Fruit fly (Drosophila melanogaster) whole organism, pupa: ENCODE results near the gene CG46467.

ENCODE experiments used
- CG10348 ChIP-seq: fragments of 200-800 bp; sonication (Bioruptor generic); IDR thresholded peaks from 2 replicates; pipeline ENCODE4 v1.3.6; 2022; ENCODE audit warnings: missing biosample characterization, missing genetic modification characterization
- CG12605 ChIP-seq: fragments of 200-800 bp; sonication (Bioruptor generic); IDR thresholded peaks from 2 replicates; pipeline ENCODE4 v1.3.6; 2022; ENCODE audit warnings: missing biosample characterization, missing genetic modification characterization
- CG13204 ChIP-seq: fragments of 200-800 bp; sonication (Bioruptor generic); optimal IDR thresholded peaks from 2 replicates; lab custom pipeline; 2018; ENCODE audit warnings: missing biosample characterization, mild to moderate bottlenecking, missing genetic modification characterization, moderate library complexity
- CG14655 ChIP-seq: fragments of 200-800 bp; sonication (Bioruptor generic); optimal IDR thresholded peaks from 3 replicates; lab custom pipeline; 2017; ENCODE audit warnings: mild to moderate bottlenecking, missing biosample characterization, missing genetic modification reagents, missing genetic modification characterization
- CG15710 ChIP-seq: fragments of 200-800 bp; sonication (Bioruptor generic); optimal IDR thresholded peaks from 2 replicates; lab custom pipeline; 2018; ENCODE audit warnings: missing biosample characterization, mild to moderate bottlenecking, missing genetic modification characterization, moderate library complexity
- CG17806 ChIP-seq: fragments of 200-800 bp; sonication (Bioruptor generic); optimal IDR thresholded peaks from 2 replicates; lab custom pipeline; 2018; ENCODE audit warnings: missing biosample characterization, mild to moderate bottlenecking, missing genetic modification characterization, moderate library complexity
- CG32121 ChIP-seq: fragments of 200-800 bp; sonication (Bioruptor generic); IDR thresholded peaks from 2 replicates; pipeline ENCODE4 v1.3.6; 2022; ENCODE audit warnings: missing biosample characterization, missing genetic modification characterization
- CG34367 ChIP-seq: fragments of 200-800 bp; sonication (Bioruptor generic); optimal IDR thresholded peaks from 2 replicates; lab custom pipeline; 2018; ENCODE audit warnings: missing biosample characterization, mild to moderate bottlenecking, missing genetic modification characterization
- CG4496 ChIP-seq: fragments of 200-800 bp; sonication (Bioruptor generic); IDR thresholded peaks from 3 replicates; pipeline ENCODE4 v1.3.6; 2022; ENCODE audit warnings: missing biosample characterization, missing genetic modification characterization
- CG8159 ChIP-seq: fragments of 200-800 bp; sonication (Bioruptor generic); optimal IDR thresholded peaks from 3 replicates; lab custom pipeline; 2018; ENCODE audit warnings: missing biosample characterization, mild to moderate bottlenecking, missing genetic modification characterization, moderate library complexity
- CG8301 ChIP-seq: fragments of 200-800 bp; sonication (Bioruptor generic); optimal IDR thresholded peaks from 2 replicates; lab custom pipeline; 2018; ENCODE audit warnings: missing biosample characterization, mild to moderate bottlenecking, missing genetic modification characterization
- CG9948 ChIP-seq: fragments of 200-800 bp; sonication (Bioruptor generic); optimal IDR thresholded peaks from 2 replicates; lab custom pipeline; 2018; ENCODE audit warnings: missing biosample characterization, mild to moderate bottlenecking, missing genetic modification characterization, moderate library complexity
- D1 ChIP-seq: fragments of 200-800 bp; sonication (Bioruptor generic); optimal IDR thresholded peaks from 2 replicates; lab custom pipeline; 2018; ENCODE audit warnings: missing biosample characterization, mild to moderate bottlenecking, missing genetic modification characterization, moderate library complexity
- EcR ChIP-seq: fragments of 200-800 bp; sonication (Bioruptor generic); optimal IDR thresholded peaks from 3 replicates; lab custom pipeline; 2019; ENCODE audit warnings: missing biosample characterization, missing genetic modification characterization, mild to moderate bottlenecking, moderate library complexity, missing genetic modification reagents
- Ets98B ChIP-seq: fragments of 200-800 bp; sonication (Bioruptor generic); IDR thresholded peaks from 2 replicates; pipeline ENCODE4 v1.3.6; 2022; ENCODE audit warnings: missing biosample characterization, missing genetic modification characterization
- Pif1A ChIP-seq: fragments of 200-800 bp; sonication (Bioruptor generic); optimal IDR thresholded peaks from 3 replicates; lab custom pipeline; 2016; ENCODE audit warnings: missing biosample characterization, missing genetic modification characterization
- Pif1B ChIP-seq: fragments of 200-800 bp; sonication (Bioruptor generic); optimal IDR thresholded peaks from 3 replicates; lab custom pipeline; 2016; ENCODE audit warnings: missing biosample characterization, missing genetic modification characterization
- Snoo ChIP-seq: fragments of 200-800 bp; sonication (Bioruptor generic); optimal IDR thresholded peaks from 3 replicates; lab custom pipeline; 2017; ENCODE audit warnings: missing biosample characterization, mild to moderate bottlenecking, missing genetic modification characterization, inconsistent platforms
- fd96Ca ChIP-seq: fragments of 200-800 bp; sonication (Bioruptor generic); IDR thresholded peaks from 3 replicates; pipeline ENCODE4 v1.3.6; 2022; ENCODE audit warnings: missing biosample characterization, missing genetic modification characterization
- gl ChIP-seq: fragments of 200-800 bp; sonication (Bioruptor generic); optimal IDR thresholded peaks from 2 replicates; lab custom pipeline; 2018; ENCODE audit warnings: missing biosample characterization, mild to moderate bottlenecking, missing genetic modification characterization
- rn ChIP-seq: fragments of 200-800 bp; sonication (Bioruptor generic); IDR thresholded peaks from 2 replicates; pipeline ENCODE4 v1.3.6; 2022; ENCODE audit warnings: missing biosample characterization, missing genetic modification characterization

Gene CG46467

DNA sequence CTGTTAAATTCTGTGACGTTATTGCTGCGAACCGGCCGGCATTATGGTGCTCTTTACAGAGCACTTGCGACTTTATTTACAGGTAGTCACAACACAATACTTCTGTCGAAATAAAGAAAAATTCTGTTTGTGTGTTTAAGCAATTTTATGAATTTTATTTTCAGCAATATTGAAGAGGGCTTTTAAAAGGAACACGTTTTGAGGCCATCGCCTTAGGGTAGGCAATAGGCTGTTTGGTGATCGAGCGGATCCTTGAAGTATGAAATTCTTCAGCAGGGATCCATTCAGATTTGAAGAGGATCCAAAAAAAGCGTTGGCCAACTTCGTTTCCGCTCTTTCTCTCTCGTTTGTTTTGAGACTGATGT is 746 bp upstream of the CG46467 start:
- TF ChIP-seq Pif1B (GFP tag; lab: Kevin White, UChicago) (peak; percentile 68), CG8301 (peak; percentile 92), CG34367 (tag; lab: Kevin White, UChicago) (peak; percentile 50), Pif1A (GFP tag; lab: Kevin White, UChicago) (peak; percentile 84), gl (tag; lab: Kevin White, UChicago) (peak; percentile 22), D1 (no peak), Ets98B (GFP tag; lab: Robert Waterston, UW) (peak; percentile 67), Snoo (tag; lab: Kevin White, UChicago) (peak; percentile 79), CG12605 (GFP tag; lab: Robert Waterston, UW) (peak; percentile 52; the same call in 1 of the 2 replicates), rn (GFP tag; lab: Robert Waterston, UW) (peak; percentile 71), CG4496 (peak; percentile 84), CG32121 (GFP tag; lab: Robert Waterston, UW) (peak; percentile 78), CG15710 (tag; lab: Kevin White, UChicago) (peak; percentile 56), CG8159 (tag; lab: Kevin White, UChicago) (peak; percentile 78), CG13204 (GFP tag; lab: Kevin White, UChicago) (no peak), CG14655 (peak; percentile 91), CG17806 (peak; percentile 65), CG9948 (tag; lab: Kevin White, UChicago) (peak; percentile 75), fd96Ca (GFP tag; lab: Robert Waterston, UW) (peak; percentile 91), CG10348 (GFP tag; lab: Robert Waterston, UW) (peak; percentile 82), EcR (GFP tag; lab: Kevin White, UChicago) (no peak)

DNA sequence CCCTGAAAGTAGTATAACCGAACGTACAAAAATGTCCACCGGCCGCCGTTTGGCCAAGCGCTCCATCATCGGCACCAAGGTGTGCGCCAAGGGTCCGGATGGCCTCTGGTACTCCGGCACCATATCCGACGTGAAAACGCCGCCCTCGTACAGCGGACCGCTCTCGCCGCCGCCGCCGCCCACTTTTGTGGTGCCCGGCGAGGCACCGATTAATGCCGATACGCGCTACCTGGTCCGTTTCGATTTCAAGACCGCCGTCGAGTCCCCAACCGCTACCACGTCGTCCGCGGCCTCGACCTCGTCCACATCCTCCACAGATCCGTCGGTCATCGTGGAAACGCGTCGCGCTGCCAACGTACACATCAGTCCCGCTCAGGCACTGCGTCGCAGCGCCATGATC is 1.2 kb downstream of the CG46467 start:
- TF ChIP-seq CG8159 (tag; lab: Kevin White, UChicago): no peak
- TF ChIP-seq D1: no peak
- no peak for TF ChIP-seq CG13204 (GFP tag; lab: Kevin White, UChicago)
- no peak for TF ChIP-seq CG14655
- TF ChIP-seq Ets98B (GFP tag; lab: Robert Waterston, UW): no peak
- TF ChIP-seq Pif1A (GFP tag; lab: Kevin White, UChicago): no peak
- no peak for TF ChIP-seq CG12605 (GFP tag; lab: Robert Waterston, UW)
- TF ChIP-seq CG17806: no peak
- TF ChIP-seq CG34367 (tag; lab: Kevin White, UChicago): no peak
- TF ChIP-seq CG15710 (tag; lab: Kevin White, UChicago): no peak
- no peak for TF ChIP-seq CG4496
- no peak for TF ChIP-seq EcR (GFP tag; lab: Kevin White, UChicago)
- TF ChIP-seq rn (GFP tag; lab: Robert Waterston, UW): no peak
- TF ChIP-seq CG9948 (tag; lab: Kevin White, UChicago): no peak
- TF ChIP-seq CG10348 (GFP tag; lab: Robert Waterston, UW): no peak
- no peak for TF ChIP-seq CG32121 (GFP tag; lab: Robert Waterston, UW)
- no peak for TF ChIP-seq gl (tag; lab: Kevin White, UChicago)
- TF ChIP-seq Pif1B (GFP tag; lab: Kevin White, UChicago): no peak
- no peak for TF ChIP-seq fd96Ca (GFP tag; lab: Robert Waterston, UW)

DNA sequence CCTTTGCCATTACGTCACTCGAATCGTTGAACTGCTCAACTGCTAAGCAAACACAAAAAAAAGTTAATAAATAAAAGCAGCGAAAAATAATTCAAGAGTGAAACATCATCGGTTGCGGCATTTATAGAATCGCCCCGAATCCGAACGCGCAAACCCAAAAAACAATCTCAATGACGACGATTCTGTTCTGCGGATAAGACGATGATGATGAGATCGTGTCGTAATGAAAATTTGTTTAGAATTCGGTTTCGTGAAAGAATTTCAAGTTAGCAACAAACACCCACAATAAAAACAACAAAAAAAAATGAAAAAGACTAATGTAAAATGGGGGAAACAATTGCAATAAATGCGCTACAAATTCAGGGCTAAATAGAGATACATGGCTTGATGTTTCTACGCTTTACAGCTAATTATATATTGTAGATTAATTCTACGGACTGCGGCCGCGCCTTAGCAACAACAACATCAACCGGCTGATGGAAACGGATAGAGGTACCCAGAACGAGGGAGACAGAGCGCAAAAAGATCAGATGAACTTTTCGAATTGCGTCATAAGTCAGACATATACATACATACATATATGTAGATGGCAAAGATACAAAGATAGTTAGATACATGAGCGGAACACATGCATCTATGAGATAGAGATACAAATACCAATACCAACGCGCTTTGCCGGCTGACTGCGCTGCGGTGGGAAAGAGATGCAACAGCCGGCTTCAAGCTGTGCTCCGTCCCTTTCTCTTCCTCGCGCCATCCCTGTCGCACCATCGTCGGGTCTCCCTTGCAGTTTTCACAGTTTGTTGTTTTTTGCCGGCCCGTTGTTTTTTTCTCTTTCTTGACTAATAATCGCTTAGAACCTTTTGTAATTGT is 2.9 kb downstream of the CG46467 start:
- TF ChIP-seq EcR (GFP tag; lab: Kevin White, UChicago) (no peak), CG14655 (peak; percentile 15)

DNA sequence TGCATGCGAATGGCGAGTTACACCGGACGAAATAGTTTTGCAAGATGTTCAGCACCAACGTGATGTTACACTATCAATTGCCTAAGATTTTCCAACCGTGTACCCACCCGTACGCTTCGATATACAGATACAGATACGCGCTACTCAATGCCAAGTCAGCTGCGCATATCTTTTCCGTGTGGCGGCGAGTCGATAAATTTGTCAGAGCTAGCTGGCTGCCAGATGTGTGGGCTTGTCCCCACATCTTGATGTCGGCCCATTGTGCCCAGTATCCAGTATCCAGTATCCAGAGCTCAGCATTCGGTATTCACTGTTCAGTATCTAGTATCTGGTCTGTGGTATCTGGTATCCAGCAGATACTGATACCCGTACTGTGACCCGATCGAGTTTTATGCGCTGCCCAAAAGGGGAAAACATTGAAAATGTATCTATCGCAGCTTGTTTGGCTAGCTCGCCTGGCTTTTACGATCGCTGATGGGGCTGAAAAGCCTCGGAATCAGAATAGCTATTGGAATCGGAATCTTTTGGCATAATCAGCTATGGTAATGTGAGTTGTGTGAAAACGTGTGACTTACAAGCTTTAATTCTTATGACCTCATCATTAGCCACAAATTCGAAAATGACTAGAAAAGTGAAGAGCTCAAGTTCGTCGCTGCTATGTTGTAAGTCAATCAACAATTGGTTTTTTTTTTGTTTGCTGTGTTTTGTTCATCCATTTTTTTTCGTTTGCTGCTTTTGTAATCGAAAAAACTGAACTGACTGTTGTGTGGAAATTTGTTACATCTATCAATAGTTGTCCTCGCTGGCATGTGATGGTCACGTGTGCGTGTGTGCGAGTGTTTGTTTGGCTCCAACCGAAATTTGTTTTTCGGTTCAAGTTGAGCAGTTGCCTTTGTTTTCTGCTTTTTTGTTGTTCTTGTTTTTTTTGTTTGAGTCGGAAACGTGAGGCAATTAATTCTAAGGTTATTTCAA is 3.8 kb downstream of the CG46467 start:
- no peak for TF ChIP-seq Snoo (tag; lab: Kevin White, UChicago)
- TF ChIP-seq CG12605 (GFP tag; lab: Robert Waterston, UW): no peak
- TF ChIP-seq Pif1A (GFP tag; lab: Kevin White, UChicago): no peak
- no peak for TF ChIP-seq CG8159 (tag; lab: Kevin White, UChicago)
- TF ChIP-seq D1: no peak
- TF ChIP-seq Ets98B (GFP tag; lab: Robert Waterston, UW): no peak
- no peak for TF ChIP-seq CG32121 (GFP tag; lab: Robert Waterston, UW)
- no peak for TF ChIP-seq CG13204 (GFP tag; lab: Kevin White, UChicago)
- TF ChIP-seq CG9948 (tag; lab: Kevin White, UChicago): no peak
- no peak for TF ChIP-seq CG17806
- no peak for TF ChIP-seq CG14655
- no peak for TF ChIP-seq CG34367 (tag; lab: Kevin White, UChicago)
- TF ChIP-seq CG8301: no peak
- no peak for TF ChIP-seq fd96Ca (GFP tag; lab: Robert Waterston, UW)
- no peak for TF ChIP-seq CG15710 (tag; lab: Kevin White, UChicago)
- no peak for TF ChIP-seq EcR (GFP tag; lab: Kevin White, UChicago)
- no peak for TF ChIP-seq rn (GFP tag; lab: Robert Waterston, UW)

DNA sequence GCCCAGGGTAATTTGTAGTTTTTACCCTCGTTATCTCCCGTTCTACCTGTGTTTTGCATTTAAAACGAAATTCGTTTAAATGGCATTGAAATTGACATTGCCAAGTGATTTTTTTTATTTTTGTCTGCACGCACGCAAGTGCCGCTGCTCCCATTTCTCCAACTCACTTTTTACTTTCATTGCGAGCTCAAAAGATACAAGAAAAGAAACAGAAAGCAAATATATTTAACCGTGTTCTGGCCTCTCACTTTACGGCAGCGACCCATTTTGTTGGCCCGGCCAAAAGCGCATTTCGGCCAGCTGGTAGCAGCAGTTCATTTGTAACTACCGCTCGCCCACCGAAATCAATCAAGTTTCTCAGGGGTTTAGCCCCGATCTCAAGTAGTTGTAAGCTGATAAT is 4.8 kb downstream of the CG46467 start:
- no peak for TF ChIP-seq D1
- TF ChIP-seq CG10348 (GFP tag; lab: Robert Waterston, UW): no peak
- no peak for TF ChIP-seq CG32121 (GFP tag; lab: Robert Waterston, UW)
- TF ChIP-seq rn (GFP tag; lab: Robert Waterston, UW): no peak
- TF ChIP-seq CG13204 (GFP tag; lab: Kevin White, UChicago): no peak
- TF ChIP-seq CG8301: no peak
- TF ChIP-seq, all 21 proteins: peak for 0
